Worm (Caenorhabditis elegans) whole organism, early embryonic: ENCODE measurements around the gene T24E12.13.

Experiments
- B0310.2 ChIP-seq: sonication (generic microtip); optimal IDR thresholded peaks from 2 replicates; lab custom pipeline; 2016; ENCODE audit warnings: mild to moderate bottlenecking, missing genetic modification characterization, missing compliant biosample characterization
- F13C5.2 ChIP-seq: sonication (generic microtip); optimal IDR thresholded peaks from 2 replicates; lab custom pipeline; 2017; ENCODE audit warnings: mild to moderate bottlenecking, missing genetic modification characterization, inconsistent platforms, missing compliant biosample characterization
- ama-1 ChIP-seq: fragments of 150-350 bp; optimal IDR thresholded peaks from 2 replicates; lab custom pipeline; 2014
- ets-7 ChIP-seq: sonication (generic microtip); optimal IDR thresholded peaks from 2 replicates; lab custom pipeline; 2016; ENCODE audit warnings: missing genotype, missing genetic modification characterization, missing compliant biosample characterization
- flt-1 ChIP-seq: fragments of 200-800 bp; sonication (Bioruptor generic); IDR thresholded peaks from 2 replicates; pipeline ENCODE4 v1.3.6; 2022; ENCODE audit warnings: missing genetic modification characterization, missing compliant biosample characterization
- hmbx-1 ChIP-seq: sonication (generic microtip); optimal IDR thresholded peaks from 2 replicates; lab custom pipeline; 2016; ENCODE audit warnings: mild to moderate bottlenecking, missing genetic modification characterization, missing compliant biosample characterization
- hnd-1 ChIP-seq: sonication (generic microtip); optimal IDR thresholded peaks from 2 replicates; lab custom pipeline; 2016; ENCODE audit warnings: missing genetic modification characterization, missing compliant biosample characterization
- pes-1 ChIP-seq: fragments of 200-800 bp; sonication (Bioruptor generic); IDR thresholded peaks from 2 replicates; pipeline ENCODE4 v1.3.6; 2022; ENCODE audit warnings: missing genetic modification reagents, missing genetic modification characterization, missing compliant biosample characterization
- scrt-1 ChIP-seq: fragments of 200-800 bp; sonication (Bioruptor generic); IDR thresholded peaks from 2 replicates; pipeline ENCODE4 v1.3.6; 2022; ENCODE audit warnings: missing genetic modification characterization, missing compliant biosample characterization
- sea-1 ChIP-seq: fragments of 200-800 bp; sonication (Bioruptor generic); conservative IDR thresholded peaks from 2 replicates; pipeline ENCODE4 v1.3.6; 2022; ENCODE audit warnings: missing genetic modification characterization, missing compliant biosample characterization
- tbx-11 ChIP-seq: fragments of 200-800 bp; sonication (Bioruptor generic); IDR thresholded peaks from 2 replicates; pipeline ENCODE4 v1.3.6; 2022; ENCODE audit warnings: missing genetic modification characterization, missing compliant biosample characterization
- tbx-37 ChIP-seq: fragments of 200-800 bp; sonication (Bioruptor generic); conservative IDR thresholded peaks from 2 replicates; pipeline ENCODE4 v1.3.6; 2022; ENCODE audit warnings: missing genetic modification reagents, missing genetic modification characterization, missing compliant biosample characterization

DNA sequence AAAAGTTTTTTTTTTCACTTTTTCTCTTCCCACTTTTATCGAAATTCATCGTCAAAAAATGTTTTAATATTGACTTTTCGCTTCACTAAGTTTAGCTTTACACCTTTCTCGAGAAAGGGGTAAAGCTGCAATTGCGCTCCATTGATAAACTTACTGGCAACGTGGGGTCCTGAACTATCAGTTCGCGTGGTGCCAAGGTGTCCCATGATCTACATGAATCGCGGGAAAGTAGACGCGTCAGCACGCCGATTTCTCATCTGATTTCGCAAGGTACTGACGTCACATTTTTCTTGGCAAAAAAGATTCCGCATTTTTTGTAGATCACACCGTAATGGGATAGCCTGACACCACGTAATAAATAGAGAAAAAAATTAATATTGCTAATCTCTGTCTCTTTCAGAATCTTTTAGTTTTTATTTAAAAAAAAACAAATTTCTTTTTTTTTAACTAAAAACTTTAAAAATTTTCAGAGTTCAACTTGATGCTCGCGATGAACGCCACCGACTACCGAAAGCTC lies 24.6 kb downstream of the T24E12.13 start, which contains the start of gene lido-15:
- TF ChIP-seq flt-1 = no peak
- no peak for TF ChIP-seq tbx-11 (GFP tag; lab: Robert Waterston, UW)
- TF ChIP-seq ama-1 (lab: Kevin White, UChicago) = no peak
- no peak for TF ChIP-seq B0310.2 (tag; lab: Kevin White, UChicago)
- TF ChIP-seq pes-1 (GFP tag; lab: Robert Waterston, UW) = no peak
- TF ChIP-seq hnd-1 (tag; lab: Kevin White, UChicago) = no peak
- no peak for TF ChIP-seq F13C5.2
- TF ChIP-seq sea-1 = no peak
- no peak for TF ChIP-seq hmbx-1
- no peak for TF ChIP-seq ets-7
- TF ChIP-seq scrt-1 (GFP tag; lab: Robert Waterston, UW) = no peak
- no peak for TF ChIP-seq tbx-37 (GFP tag; lab: Robert Waterston, UW)
